Fruit fly (Drosophila melanogaster) Kc167 (cell line): Measurements from ENCODE around the gene CG4596.

ENCODE experiments used
- Myc ChIP-seq: fragments of >200 bp; optimal IDR thresholded peaks from 2 replicates; lab custom pipeline; 2017; ENCODE audit warnings: missing external identifiers
- Sin3A ChIP-seq: fragments of >200 bp; optimal IDR thresholded peaks from 2 replicates; lab custom pipeline; 2018; ENCODE audit warnings: missing external identifiers
- h ChIP-seq: fragments of >200 bp; optimal IDR thresholded peaks from 3 replicates; lab custom pipeline; 2018; ENCODE audit warnings: missing external identifiers
- insv ChIP-seq: fragments of >200 bp; optimal IDR thresholded peaks from 3 replicates; lab custom pipeline; 2018; ENCODE audit warnings: missing external identifiers
- psq ChIP-seq: fragments of >200 bp; optimal IDR thresholded peaks from 2 replicates; lab custom pipeline; 2017; ENCODE audit warnings: missing external identifiers
- ttk ChIP-seq: sonication (Bioruptor generic); optimal IDR thresholded peaks from 2 replicates; lab custom pipeline; 2017; ENCODE audit warnings: missing external identifiers

CG4596 gene

dm6 chr3R:10872820-10873219 is at the start of gene CG4596:
TSS of gene CG4596 (plus strand) at chr3R:10873038.
- TF ChIP-seq Myc (lab: Kevin White, UChicago) (no peak), ttk (lab: Kevin White, UChicago) (no peak), Sin3A (no peak), insv (lab: Kevin White, UChicago) (no peak), h (lab: Kevin White, UChicago) (no peak), psq (lab: Kevin White, UChicago) (no peak)

DNA sequence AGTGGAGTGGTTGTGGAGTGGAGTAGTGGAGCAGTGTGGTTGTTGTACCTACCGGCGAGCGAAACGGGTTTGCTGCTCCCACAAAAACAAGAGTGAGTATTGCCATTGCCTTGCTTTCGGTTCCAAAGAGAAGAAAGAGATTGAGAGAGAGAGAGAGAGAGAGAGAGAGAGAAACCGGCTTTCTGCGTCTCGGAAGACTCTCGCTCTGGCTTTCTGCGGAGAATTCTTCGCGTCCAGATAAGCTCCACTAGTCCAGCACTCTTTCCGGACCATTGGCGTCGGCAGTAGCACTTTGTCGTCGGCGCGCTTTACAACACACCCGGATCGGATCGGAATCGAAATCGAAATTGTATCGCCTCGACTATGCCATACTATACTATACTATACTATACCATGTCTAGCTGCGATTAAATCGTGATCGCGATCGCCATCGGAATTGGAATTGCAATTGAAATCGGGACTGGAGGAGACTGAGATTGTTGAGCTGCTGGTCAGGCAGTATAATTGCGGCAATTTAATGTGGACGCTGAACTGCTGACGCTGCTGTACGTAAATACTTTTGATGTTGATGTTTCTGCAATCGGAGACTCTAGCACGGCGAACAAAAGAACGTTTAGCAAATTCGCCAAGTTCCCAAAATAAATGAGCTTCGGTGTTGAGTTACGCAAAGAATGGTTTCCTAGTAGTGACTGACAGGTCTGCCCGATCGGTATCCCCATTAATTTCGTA is 45.9 kb upstream of the CG4596 start, which contains the start of gene Cad86C:
Cad86C (plus strand) TSS at position 284 of the 729 bp plus-strand sequence.
- TF ChIP-seq ttk (lab: Kevin White, UChicago) (no peak), psq (lab: Kevin White, UChicago) (no peak), h (lab: Kevin White, UChicago) (no peak), Sin3A (no peak), insv (lab: Kevin White, UChicago) (no peak), Myc (lab: Kevin White, UChicago) (no peak)

dm6 chr3R:10828688-10829087 is 44.1 kb upstream of the CG4596 start:
- TF ChIP-seq h (lab: Kevin White, UChicago), result no peak
- no peak for TF ChIP-seq Sin3A

DNA sequence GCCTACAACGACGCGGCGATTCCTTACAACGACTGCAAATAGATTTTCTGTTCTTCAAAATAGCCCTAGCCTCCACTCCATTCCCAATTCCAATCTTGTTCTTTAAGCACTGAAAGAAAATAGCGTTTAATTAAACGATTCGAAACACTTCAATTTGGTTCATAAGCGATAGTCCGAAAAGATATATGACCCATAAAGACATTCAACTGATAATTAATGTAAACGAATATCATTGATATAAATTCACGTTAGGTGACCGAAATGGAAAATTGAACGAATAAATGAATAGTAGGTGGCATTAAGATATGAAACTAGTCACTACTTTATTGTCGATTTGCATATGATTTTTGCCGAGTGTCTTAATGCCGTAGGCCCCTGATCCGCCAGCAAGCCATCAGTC is 43.1 kb upstream of the CG4596 start:
- TF ChIP-seq insv (lab: Kevin White, UChicago) (no peak), ttk (lab: Kevin White, UChicago) (no peak), h (lab: Kevin White, UChicago) (no peak), Sin3A (no peak), Myc (lab: Kevin White, UChicago) (no peak), psq (lab: Kevin White, UChicago) (no peak)

DNA sequence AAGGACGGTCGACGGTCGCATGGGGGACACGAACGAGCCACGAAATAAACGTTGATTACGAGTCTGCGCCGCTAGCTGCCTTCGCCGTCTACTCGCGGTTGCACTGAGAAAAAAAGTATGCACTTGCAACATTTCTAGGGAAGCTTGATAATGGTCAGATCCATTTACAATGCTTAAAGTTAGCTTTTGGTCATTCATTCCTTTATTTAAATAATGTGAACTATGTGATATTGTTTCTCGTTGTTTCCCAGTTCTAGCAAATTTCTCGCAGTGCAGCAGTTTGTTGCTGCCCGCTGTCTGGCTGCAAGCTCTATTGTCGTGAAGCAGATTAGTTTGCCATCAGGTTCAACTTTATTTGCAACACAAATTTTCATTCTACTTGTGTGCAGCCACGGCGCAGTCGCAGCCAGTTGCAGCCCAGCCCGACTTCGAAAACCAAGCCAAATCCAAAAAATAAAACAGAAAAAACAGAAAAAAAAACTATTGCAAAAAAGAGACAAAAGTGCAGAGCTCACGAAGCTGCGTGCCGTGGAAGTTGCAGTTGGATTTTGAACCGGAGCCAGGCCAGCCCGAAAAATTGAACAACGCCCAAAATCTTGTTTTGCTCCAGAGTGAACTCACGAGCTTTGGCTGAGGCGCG is 40.2 kb upstream of the CG4596 start:
- no peak for TF ChIP-seq Sin3A
- no peak for TF ChIP-seq h (lab: Kevin White, UChicago)
- no peak for TF ChIP-seq Myc (lab: Kevin White, UChicago)
- TF ChIP-seq psq (lab: Kevin White, UChicago), result no peak
- TF ChIP-seq ttk (lab: Kevin White, UChicago), result no peak
- no peak for TF ChIP-seq insv (lab: Kevin White, UChicago)

dm6 chr3R:10834893-10835292 is 37.9 kb upstream of the CG4596 start:
- TF ChIP-seq ttk (lab: Kevin White, UChicago) (no peak), Sin3A (no peak)

DNA sequence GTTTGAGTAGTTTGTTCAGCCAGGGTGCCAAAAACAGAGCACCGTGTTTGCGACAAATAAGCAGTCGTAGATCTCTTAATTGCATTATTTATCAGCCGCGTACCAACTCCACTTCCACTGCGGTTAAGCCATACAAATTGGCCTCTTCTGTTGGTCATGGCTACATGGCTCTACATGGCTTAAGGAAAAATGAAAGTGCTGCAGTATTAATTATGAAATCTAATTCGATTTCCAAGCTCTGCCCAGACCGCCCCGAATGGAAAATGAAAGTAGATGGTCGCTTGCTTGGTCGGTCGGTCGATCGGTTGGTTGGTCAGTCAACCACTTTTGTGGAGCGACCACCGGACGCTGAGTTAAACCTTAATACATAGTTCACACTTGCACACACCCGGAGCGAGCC is 35.9 kb upstream of the CG4596 start:
- TF ChIP-seq psq (lab: Kevin White, UChicago) (no peak), Myc (lab: Kevin White, UChicago) (no peak), ttk (lab: Kevin White, UChicago) (no peak), h (lab: Kevin White, UChicago) (no peak), Sin3A (no peak), insv (lab: Kevin White, UChicago) (no peak)

- no peak for TF ChIP-seq insv (lab: Kevin White, UChicago)
- TF ChIP-seq psq (lab: Kevin White, UChicago), result no peak
- no peak for TF ChIP-seq ttk (lab: Kevin White, UChicago)
- no peak for TF ChIP-seq Myc (lab: Kevin White, UChicago)
- TF ChIP-seq h (lab: Kevin White, UChicago), result no peak
- no peak for TF ChIP-seq Sin3A
Measured at dm6 chr3R:10842422-10842821, 30.4 kb upstream of the CG4596 start.

- TF ChIP-seq ttk (lab: Kevin White, UChicago), result no peak
- no peak for TF ChIP-seq Myc (lab: Kevin White, UChicago)
- no peak for TF ChIP-seq Sin3A
- no peak for TF ChIP-seq h (lab: Kevin White, UChicago)
- no peak for TF ChIP-seq insv (lab: Kevin White, UChicago)
- no peak for TF ChIP-seq psq (lab: Kevin White, UChicago)
Measured at dm6 chr3R:10849515-10849973, 23.3 kb upstream of the CG4596 start, which contains the start of gene CG42394. TSS of gene CG42394 (plus strand) at chr3R:10849825.

dm6 chr3R:10850636-10851035 is 22.2 kb upstream of the CG4596 start:
- TF ChIP-seq Sin3A, result no peak
- TF ChIP-seq insv (lab: Kevin White, UChicago), result no peak
- TF ChIP-seq ttk (lab: Kevin White, UChicago), result no peak
- no peak for TF ChIP-seq Myc (lab: Kevin White, UChicago)
- TF ChIP-seq psq (lab: Kevin White, UChicago), result no peak
- TF ChIP-seq h (lab: Kevin White, UChicago), result no peak

dm6 chr3R:10852232-10852774 is 20.5 kb upstream of the CG4596 start, which contains the start of gene CG4565:
TSS of gene CG4565 (plus strand) at chr3R:10852724.
- TF ChIP-seq Sin3A (no peak), psq (lab: Kevin White, UChicago) (no peak), ttk (lab: Kevin White, UChicago) (no peak), Myc (lab: Kevin White, UChicago) (no peak), h (lab: Kevin White, UChicago) (no peak), insv (lab: Kevin White, UChicago) (no peak)
